Worm (Caenorhabditis elegans): ENCODE data around the gene nuc-1.

The nuc-1 gene

ce11 chrX:9555238-9555637, 15.5 kb downstream of the nuc-1 start:
- TF ChIP-seq unc-98 (GFP tag; IDR thresholded peaks at IDR 0.05) (no peak), blmp-1 (tag; optimal IDR thresholded peaks at IDR 0.05) (peak; percentile 57), snu-23 (GFP tag; optimal IDR thresholded peaks at IDR 0.05) (no peak), efl-1 (optimal IDR thresholded peaks at IDR 0.05) (no peak), efl-1 (GFP tag; optimal IDR thresholded peaks at IDR 0.05 in 1 of 2) (peak in 1 of 2 experiments; percentile 9), unc-86 (tag; optimal IDR thresholded peaks at IDR 0.05) (no peak), nhr-11 (tag; optimal IDR thresholded peaks at IDR 0.05) (no peak), alr-1 (tag; optimal IDR thresholded peaks at IDR 0.05; ENCODE audit: borderline replicate concordance) (no peak)

DNA sequence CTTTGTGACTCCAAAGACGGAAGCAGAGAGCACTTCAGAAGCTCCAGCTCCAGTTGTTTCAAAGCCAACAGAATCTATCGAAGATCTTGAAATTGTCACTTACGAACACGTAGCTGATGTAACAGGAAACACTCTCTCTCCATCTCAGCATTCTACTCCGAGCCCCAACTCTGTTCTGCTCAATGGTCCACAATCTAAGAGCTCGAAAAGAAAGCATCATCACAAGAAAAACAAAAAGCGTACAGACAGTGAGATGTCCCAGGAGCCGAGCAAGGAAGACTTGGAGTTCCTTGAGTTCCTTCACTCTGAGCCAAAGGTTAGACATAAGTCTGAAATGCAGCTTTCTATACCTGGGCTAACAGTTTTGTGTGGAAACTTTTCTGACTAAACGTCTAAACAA, 16.3 kb downstream of the nuc-1 start:
- TF ChIP-seq ceh-8 (GFP tag; optimal IDR thresholded peaks at IDR 0.05), result no peak
- TF ChIP-seq efl-1 (optimal IDR thresholded peaks at IDR 0.05), result no peak
- peak in 1 of 2 experiments; percentile 73 for TF ChIP-seq efl-1 (GFP tag; optimal IDR thresholded peaks at IDR 0.05 in 1 of 2)
- no peak for TF ChIP-seq nhr-77 (tag; optimal IDR thresholded peaks at IDR 0.05)
- no peak for TF ChIP-seq unc-98 (GFP tag; IDR thresholded peaks at IDR 0.05)
- TF ChIP-seq ztf-11 (tag; optimal IDR thresholded peaks at IDR 0.05), result no peak
- no peak for TF ChIP-seq lin-15B (tag; optimal IDR thresholded peaks at IDR 0.05)
- no peak for TF ChIP-seq pag-3 (tag; optimal IDR thresholded peaks at IDR 0.05; ENCODE audit: borderline replicate concordance, insufficient read depth)
- TF ChIP-seq nhr-47 (tag; optimal IDR thresholded peaks at IDR 0.05), result no peak
- peak; percentile 51 for TF ChIP-seq nhr-85 (tag)
- no peak for TF ChIP-seq nhr-19 (GFP tag; conservative IDR thresholded peaks at IDR 0.05)

DNA sequence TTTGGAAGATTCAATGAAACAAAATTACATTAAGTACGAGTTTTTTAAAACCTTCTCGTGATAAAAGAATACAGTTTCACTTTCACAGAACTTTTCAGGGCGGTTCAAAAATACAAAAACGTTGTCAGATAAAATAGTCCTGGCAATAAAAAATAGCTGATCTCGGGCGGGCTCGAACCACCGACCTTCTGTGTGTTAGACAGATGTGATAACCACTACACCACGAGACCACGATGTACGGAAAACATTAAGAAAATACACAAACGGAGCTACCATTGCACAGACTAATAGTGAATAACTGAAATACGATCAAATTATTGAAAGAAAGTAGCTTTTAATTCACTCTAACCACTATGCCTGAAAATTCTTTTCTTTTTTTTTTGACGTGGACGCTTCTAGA, 21.2 kb downstream of the nuc-1 start:
- TF ChIP-seq nhr-20 (tag; optimal IDR thresholded peaks at IDR 0.05) (peak; percentile 34), nhr-47 (tag; optimal IDR thresholded peaks at IDR 0.05) (peak; percentile 27), ztf-11 (tag; optimal IDR thresholded peaks at IDR 0.05) (no peak), snu-23 (GFP tag; optimal IDR thresholded peaks at IDR 0.05) (peak; percentile 17), nhr-237 (tag; optimal IDR thresholded peaks at IDR 0.05) (no peak), rnt-1 (tag; optimal IDR thresholded peaks at IDR 0.05) (peak; percentile 56), nhr-71 (tag; optimal IDR thresholded peaks at IDR 0.05) (peak; percentile 62), efl-1 (optimal IDR thresholded peaks at IDR 0.05) (no peak), efl-1 (GFP tag; optimal IDR thresholded peaks at IDR 0.05 in 1 of 2) (peak in 1 of 2 experiments; percentile 12), mdl-1 (tag; optimal IDR thresholded peaks at IDR 0.05) (no peak), lin-14 (GFP tag; optimal IDR thresholded peaks at IDR 0.05) (peak; percentile 7), unc-30 (tag; optimal IDR thresholded peaks at IDR 0.05) (no peak), C16A3.4 (tag; optimal IDR thresholded peaks at IDR 0.05) (no peak), lir-3 (tag; optimal IDR thresholded peaks at IDR 0.05; ENCODE audit: poor library complexity) (no peak), unc-98 (GFP tag; IDR thresholded peaks at IDR 0.05) (no peak), dsc-1 (tag; optimal IDR thresholded peaks at IDR 0.05) (peak; percentile 7), nhr-77 (tag; optimal IDR thresholded peaks at IDR 0.05) (no peak), nhr-19 (GFP tag; conservative IDR thresholded peaks at IDR 0.05) (peak; percentile 54), elt-2 (tag; optimal IDR thresholded peaks at IDR 0.05) (peak; percentile 27), nhr-90 (tag; optimal IDR thresholded peaks at IDR 0.05; ENCODE audit: poor library complexity) (peak; percentile 52), lin-39 (tag; optimal IDR thresholded peaks at IDR 0.05) (no peak), swsn-7 (tag; optimal IDR thresholded peaks at IDR 0.05) (peak; percentile 26), mep-1 (tag; optimal IDR thresholded peaks at IDR 0.05) (peak; percentile 22)

ce11 chrX:9565881-9566280, 26.2 kb downstream of the nuc-1 start, which contains the start of gene moc-5:
Gene moc-5 (minus strand): TSS chrX:9565981.
- TF ChIP-seq elt-2 (tag; optimal IDR thresholded peaks at IDR 0.05) (no peak), ets-5 (GFP tag; IDR thresholded peaks at IDR 0.05) (no peak), jun-1 (tag; optimal IDR thresholded peaks at IDR 0.05) (no peak), alr-1 (tag; optimal IDR thresholded peaks at IDR 0.05; ENCODE audit: borderline replicate concordance) (no peak), nhr-20 (tag; optimal IDR thresholded peaks at IDR 0.05) (no peak), fkh-8 (tag; optimal IDR thresholded peaks at IDR 0.05) (no peak), C04F5.9 (tag; optimal IDR thresholded peaks at IDR 0.05) (no peak), sup-37 (GFP tag; optimal IDR thresholded peaks at IDR 0.05) (no peak), lin-39 (tag; optimal IDR thresholded peaks at IDR 0.05) (no peak), unc-30 (tag; optimal IDR thresholded peaks at IDR 0.05) (no peak), mab-9 (GFP tag; IDR thresholded peaks at IDR 0.05) (no peak), lin-14 (GFP tag; optimal IDR thresholded peaks at IDR 0.05) (no peak), tbx-2 (tag; optimal IDR thresholded peaks at IDR 0.05) (no peak), mep-1 (tag; optimal IDR thresholded peaks at IDR 0.05) (no peak), hlh-4 (tag; optimal IDR thresholded peaks at IDR 0.05) (no peak), mef-2 (tag; optimal IDR thresholded peaks at IDR 0.05) (no peak), ceh-63 (GFP tag; optimal IDR thresholded peaks at IDR 0.05) (no peak)
